Worm (Caenorhabditis elegans) whole organism, midembryonic: Measurements from ENCODE around the gene mev-1.

ENCODE experiments used
- T22C8.4 ChIP-seq: fragments of 200-800 bp; sonication (Bioruptor generic); IDR thresholded peaks from 2 replicates; pipeline ENCODE4 v1.3.6; 2022; ENCODE audit warnings: missing genetic modification characterization, missing compliant biosample characterization
- cog-1 ChIP-seq: sonication (generic microtip); optimal IDR thresholded peaks from 2 replicates; lab custom pipeline; 2016; ENCODE audit warnings: missing genetic modification characterization, missing compliant biosample characterization
- flt-1 ChIP-seq: fragments of 200-800 bp; sonication (Bioruptor generic); IDR thresholded peaks from 2 replicates; pipeline ENCODE4 v1.3.6; 2022; ENCODE audit warnings: missing genetic modification characterization, missing compliant biosample characterization
- klf-2 ChIP-seq: fragments of 200-800 bp; sonication (Bioruptor generic); conservative IDR thresholded peaks from 2 replicates; pipeline ENCODE4 v1.3.6; 2022; ENCODE audit warnings: missing genetic modification reagents, missing genetic modification characterization, missing compliant biosample characterization
- med-1 ChIP-seq: sonication (generic microtip); optimal IDR thresholded peaks from 2 replicates; lab custom pipeline; 2017; ENCODE audit warnings: missing genetic modification characterization, mild to moderate bottlenecking, missing compliant biosample characterization, antibody characterized with exemption, missing genetic modification reagents; ENCODE audit not compliant: insufficient read depth
- tab-1 ChIP-seq: fragments of 200-800 bp; sonication (Bioruptor generic); IDR thresholded peaks from 2 replicates; pipeline ENCODE4 v1.3.6; 2022; ENCODE audit warnings: missing genetic modification characterization, missing compliant biosample characterization
- ztf-23 ChIP-seq: fragments of 200-800 bp; sonication (Bioruptor generic); IDR thresholded peaks from 2 replicates; pipeline ENCODE4 v1.3.6; 2022; ENCODE audit warnings: missing genetic modification reagents, missing genetic modification characterization, missing compliant biosample characterization

DNA sequence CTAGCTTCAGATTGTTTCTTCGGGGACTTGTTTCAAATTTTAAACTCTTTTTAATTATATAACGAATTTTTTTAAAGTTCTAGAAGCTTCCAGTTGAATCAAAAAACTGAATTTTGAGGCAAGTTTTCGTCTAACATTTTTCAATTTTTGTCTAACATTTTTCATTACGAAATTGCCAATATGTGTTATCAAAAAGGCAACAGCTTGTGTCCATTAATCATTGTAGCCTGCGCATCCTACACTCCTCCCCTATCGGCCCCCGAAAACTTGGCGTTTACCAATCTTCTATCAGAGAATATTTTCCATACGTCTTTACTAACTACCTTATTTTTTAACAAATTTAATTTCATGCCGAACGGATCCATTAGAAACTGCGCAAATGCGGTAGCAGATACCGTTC is 34.0 kb upstream of the mev-1 start, which contains the start of gene vglu-3:
- no peak for TF ChIP-seq flt-1 (GFP tag; lab: Robert Waterston, UW)
- TF ChIP-seq T22C8.4 (GFP tag; lab: Robert Waterston, UW): no peak
- TF ChIP-seq med-1: no peak
- TF ChIP-seq cog-1 (tag; lab: Kevin White, UChicago): no peak
- TF ChIP-seq klf-2 (GFP tag; lab: Robert Waterston, UW): no peak
- no peak for TF ChIP-seq tab-1 (GFP tag; lab: Robert Waterston, UW)
- no peak for TF ChIP-seq ztf-23 (GFP tag; lab: Robert Waterston, UW)
